Fruit fly (Drosophila melanogaster) whole organism, embryonic: ENCODE data around the gene CG43693.

ENCODE experiments used
- Atf6 ChIP-seq: fragments of 200-800 bp; sonication (Bioruptor generic); IDR thresholded peaks from 2 replicates; pipeline ENCODE4 v1.3.6; 2022; ENCODE audit warnings: missing biosample characterization, missing genetic modification characterization
- Bdp1 ChIP-seq: fragments of 200-800 bp; sonication (Bioruptor generic); optimal IDR thresholded peaks from 3 replicates; lab custom pipeline; 2016; ENCODE audit warnings: missing biosample characterization, missing genetic modification characterization
- C15 ChIP-seq: fragments of 200-800 bp; sonication (Bioruptor generic); IDR thresholded peaks from 3 replicates; pipeline ENCODE4 v1.3.6; 2022; ENCODE audit warnings: missing biosample characterization, missing genetic modification characterization
- CG10147 ChIP-seq: fragments of 200-800 bp; sonication (Bioruptor generic); optimal IDR thresholded peaks from 2 replicates; lab custom pipeline; 2019; ENCODE audit warnings: missing biosample characterization, mild to moderate bottlenecking, missing genetic modification characterization, moderate library complexity
- CG11695 ChIP-seq: fragments of 200-800 bp; sonication (Bioruptor generic); IDR thresholded peaks from 3 replicates; pipeline ENCODE4 v1.3.6; 2022; ENCODE audit warnings: missing biosample characterization, missing genetic modification characterization
- CG13775 ChIP-seq: fragments of 200-800 bp; sonication (Bioruptor generic); optimal IDR thresholded peaks from 3 replicates; lab custom pipeline; 2017; ENCODE audit warnings: missing biosample characterization, mild to moderate bottlenecking, missing genetic modification characterization
- CG14014 ChIP-seq: fragments of 200-800 bp; sonication (Bioruptor generic); IDR thresholded peaks from 2 replicates; pipeline ENCODE4 v1.3.6; 2022; ENCODE audit warnings: missing biosample characterization, missing genetic modification characterization
- CG15601 ChIP-seq: fragments of 200-800 bp; sonication (Bioruptor generic); optimal IDR thresholded peaks from 3 replicates; lab custom pipeline; 2019; ENCODE audit warnings: missing biosample characterization, mild to moderate bottlenecking, missing genetic modification characterization, moderate library complexity
- CG17359 ChIP-seq: fragments of 200-800 bp; sonication (Bioruptor generic); optimal IDR thresholded peaks from 3 replicates; lab custom pipeline; 2018; ENCODE audit warnings: missing biosample characterization, mild to moderate bottlenecking, missing genetic modification characterization, moderate library complexity
- CG18619 ChIP-seq: fragments of 200-800 bp; sonication (Bioruptor generic); optimal IDR thresholded peaks from 3 replicates; lab custom pipeline; 2017; ENCODE audit warnings: missing biosample characterization, mild to moderate bottlenecking, missing genetic modification characterization
- CG2116 ChIP-seq: fragments of 200-800 bp; sonication (Bioruptor generic); optimal IDR thresholded peaks from 3 replicates; lab custom pipeline; 2018; ENCODE audit warnings: missing biosample characterization, mild to moderate bottlenecking, missing genetic modification characterization
- CG2678 ChIP-seq: fragments of 200-800 bp; sonication (Bioruptor generic); optimal IDR thresholded peaks from 3 replicates; lab custom pipeline; 2019; ENCODE audit warnings: missing biosample characterization, mild to moderate bottlenecking, missing genetic modification characterization, moderate library complexity
- CG2875 ChIP-seq: fragments of 200-800 bp; sonication (Bioruptor generic); optimal IDR thresholded peaks from 2 replicates; lab custom pipeline; 2017; ENCODE audit warnings: missing biosample characterization, mild to moderate bottlenecking, missing genetic modification characterization, missing genetic modification reagents
- CG30403 ChIP-seq: fragments of 200-800 bp; sonication (Bioruptor generic); optimal IDR thresholded peaks from 3 replicates; lab custom pipeline; 2016; ENCODE audit warnings: missing biosample characterization, missing genetic modification characterization
- CG32532 ChIP-seq: fragments of 200-800 bp; sonication (Bioruptor generic); IDR thresholded peaks from 2 replicates; pipeline ENCODE4 v1.3.6; 2022; ENCODE audit warnings: missing biosample characterization, missing genetic modification characterization
- CG32772 ChIP-seq: fragments of 200-800 bp; sonication (Bioruptor generic); IDR thresholded peaks from 2 replicates; pipeline ENCODE4 v1.3.6; 2022; ENCODE audit warnings: missing biosample characterization, missing genetic modification characterization
- CG34422 ChIP-seq: fragments of 200-800 bp; sonication (Bioruptor generic); IDR thresholded peaks from 3 replicates; pipeline ENCODE4 v1.3.6; 2022; ENCODE audit warnings: missing biosample characterization, missing genetic modification characterization
- CG4854 ChIP-seq: fragments of 200-800 bp; sonication (Bioruptor generic); optimal IDR thresholded peaks from 2 replicates; lab custom pipeline; 2016; ENCODE audit warnings: missing biosample characterization, missing genetic modification characterization, inconsistent platforms
- CG8281 ChIP-seq: fragments of 200-800 bp; sonication (Bioruptor generic); optimal IDR thresholded peaks from 2 replicates; lab custom pipeline; 2018; ENCODE audit warnings: missing biosample characterization, mild to moderate bottlenecking, missing genetic modification characterization, moderate library complexity
- CG9215 ChIP-seq: fragments of 200-800 bp; sonication (Bioruptor generic); IDR thresholded peaks from 2 replicates; pipeline ENCODE4 v1.3.6; 2022; ENCODE audit warnings: missing biosample characterization, missing genetic modification characterization
- CG9609 ChIP-seq: fragments of 200-800 bp; sonication (Bioruptor generic); optimal IDR thresholded peaks from 3 replicates; lab custom pipeline; 2016; ENCODE audit warnings: missing biosample characterization, missing genetic modification characterization
- CG9727 ChIP-seq: fragments of 200-800 bp; sonication (Bioruptor generic); optimal IDR thresholded peaks from 3 replicates; lab custom pipeline; 2017; ENCODE audit warnings: missing biosample characterization, mild to moderate bottlenecking, missing genetic modification characterization
- CG9817 ChIP-seq: fragments of 200-800 bp; sonication (Bioruptor generic); optimal IDR thresholded peaks from 2 replicates; lab custom pipeline; 2018; ENCODE audit warnings: missing biosample characterization, mild to moderate bottlenecking, missing genetic modification characterization, moderate library complexity
- CkIIα-i1 ChIP-seq: fragments of 200-800 bp; sonication (Bioruptor generic); IDR thresholded peaks from 2 replicates; pipeline ENCODE4 v1.3.6; 2022; ENCODE audit warnings: missing biosample characterization, missing genetic modification characterization
- CoRest ChIP-seq: fragments of 200-800 bp; sonication (Bioruptor generic); optimal IDR thresholded peaks from 3 replicates; lab custom pipeline; 2018; ENCODE audit warnings: missing biosample characterization, mild to moderate bottlenecking, missing genetic modification characterization, moderate library complexity
- D19A ChIP-seq: fragments of 200-800 bp; optimal IDR thresholded peaks from 3 replicates; lab custom pipeline; 2019; ENCODE audit warnings: missing biosample characterization, mild to moderate bottlenecking, missing genetic modification characterization, moderate library complexity
- Dip3 ChIP-seq: fragments of 200-800 bp; sonication (Bioruptor generic); optimal IDR thresholded peaks from 3 replicates; lab custom pipeline; 2016; ENCODE audit warnings: missing biosample characterization, missing genetic modification characterization
- Doc2 ChIP-seq: fragments of 200-800 bp; sonication (Bioruptor generic); IDR thresholded peaks from 2 replicates; pipeline ENCODE4 v1.3.6; 2022; ENCODE audit warnings: missing biosample characterization, missing genetic modification characterization
- Fer1 ChIP-seq: fragments of 200-800 bp; sonication (Bioruptor generic); optimal IDR thresholded peaks from 2 replicates; lab custom pipeline; 2017; ENCODE audit warnings: missing biosample characterization, mild to moderate bottlenecking, missing genetic modification characterization
- Gsc ChIP-seq: fragments of 200-800 bp; sonication (Bioruptor generic); IDR thresholded peaks from 2 replicates; pipeline ENCODE4 v1.3.6; 2022; ENCODE audit warnings: missing biosample characterization, missing genetic modification characterization
- HHEX ChIP-seq: fragments of 200-800 bp; sonication (Bioruptor generic); optimal IDR thresholded peaks from 3 replicates; lab custom pipeline; 2017; ENCODE audit warnings: missing biosample characterization, mild to moderate bottlenecking, missing genetic modification characterization, missing genetic modification reagents
- Hey ChIP-seq: fragments of 200-800 bp; sonication (Bioruptor generic); optimal IDR thresholded peaks from 3 replicates; lab custom pipeline; 2018; ENCODE audit warnings: missing biosample characterization, mild to moderate bottlenecking, missing genetic modification characterization
- Hr78 ChIP-seq, 2 experiments: fragments of 200-800 bp in 1 of 2; fragments of >200 bp in 1 of 2; sonication (Bioruptor generic) in 1 of 2; optimal IDR thresholded peaks; 2 replicates each; lab custom pipeline; 2017 to 2019; ENCODE audit warnings: missing biosample characterization in 2 of 2, missing genetic modification characterization in 2 of 2, mild to moderate bottlenecking in 1 of 2, moderate library complexity in 1 of 2
- Hsf ChIP-seq: fragments of 200-800 bp; sonication (Bioruptor generic); optimal IDR thresholded peaks from 3 replicates; lab custom pipeline; 2016; ENCODE audit warnings: missing biosample characterization, missing genetic modification characterization
- Lim3 ChIP-seq: fragments of 200-800 bp; sonication (Bioruptor generic); IDR thresholded peaks from 2 replicates; pipeline ENCODE4 v1.3.6; 2022; ENCODE audit warnings: missing biosample characterization, missing genetic modification characterization
- Med ChIP-seq: fragments of 200-800 bp; sonication (Bioruptor generic); peaks from one replicate; lab custom pipeline; 2016; ENCODE audit warnings: missing biosample characterization, missing genetic modification characterization, mild to moderate bottlenecking, inconsistent platforms, moderate library complexity
- Neu2 ChIP-seq: fragments of 200-800 bp; sonication (Bioruptor generic); optimal IDR thresholded peaks from 3 replicates; lab custom pipeline; 2016; ENCODE audit warnings: missing biosample characterization, missing genetic modification characterization, borderline replicate concordance
- bab2 ChIP-seq: fragments of 200-800 bp; sonication (Bioruptor generic); optimal IDR thresholded peaks from 2 replicates; lab custom pipeline; 2016; ENCODE audit warnings: missing biosample characterization, missing genetic modification characterization
- bcd ChIP-seq: fragments of 200-800 bp; sonication (Bioruptor generic); optimal IDR thresholded peaks from 2 replicates; lab custom pipeline; 2017; ENCODE audit warnings: missing biosample characterization, mild to moderate bottlenecking, missing genetic modification characterization
- ci ChIP-seq: fragments of 200-800 bp; sonication (Bioruptor generic); IDR thresholded peaks from 3 replicates; pipeline ENCODE4 v1.3.6; 2022; ENCODE audit warnings: missing biosample characterization, missing genetic modification characterization
- crol ChIP-seq: fragments of 200-800 bp; sonication (Bioruptor generic); IDR thresholded peaks from 2 replicates; pipeline ENCODE4 v1.3.6; 2022; ENCODE audit warnings: missing biosample characterization, missing genetic modification characterization
- dati ChIP-seq: fragments of 200-800 bp; sonication (Bioruptor generic); IDR thresholded peaks from 2 replicates; pipeline ENCODE4 v1.3.6; 2022; ENCODE audit warnings: missing biosample characterization, missing genetic modification characterization
- eve ChIP-seq, 2 experiments: fragments of >200 bp; optimal IDR thresholded peaks; 2 replicates each; lab custom pipeline; 2017; ENCODE audit warnings: missing biosample characterization in 2 of 2, missing genetic modification characterization in 2 of 2
- eyg ChIP-seq: fragments of 200-800 bp; sonication (Bioruptor generic); optimal IDR thresholded peaks from 3 replicates; lab custom pipeline; 2016; ENCODE audit warnings: missing biosample characterization, missing genetic modification characterization
- ftz-f1 ChIP-seq: fragments of 200-800 bp; sonication (Bioruptor generic); optimal IDR thresholded peaks from 2 replicates; lab custom pipeline; 2016; ENCODE audit warnings: missing biosample characterization, missing genetic modification characterization
- gro ChIP-seq: fragments of 200-800 bp; sonication (Bioruptor generic); optimal IDR thresholded peaks from 2 replicates; lab custom pipeline; 2016; ENCODE audit warnings: missing biosample characterization, missing genetic modification characterization
- gsb ChIP-seq: fragments of 200-800 bp; sonication (Bioruptor generic); IDR thresholded peaks from 2 replicates; pipeline ENCODE4 v1.3.6; 2022; ENCODE audit warnings: missing biosample characterization, missing genetic modification characterization
- ken ChIP-seq: fragments of 200-800 bp; sonication (Bioruptor generic); IDR thresholded peaks from 3 replicates; pipeline ENCODE4 v1.3.6; 2022; ENCODE audit warnings: missing biosample characterization, missing genetic modification characterization
- lbe ChIP-seq: fragments of 200-800 bp; sonication (Bioruptor generic); optimal IDR thresholded peaks from 2 replicates; lab custom pipeline; 2016; ENCODE audit warnings: missing biosample characterization, mild to moderate bottlenecking, missing genetic modification characterization
- ranshi ChIP-seq: fragments of 200-800 bp; sonication (Bioruptor generic); IDR thresholded peaks from 2 replicates; pipeline ENCODE4 v1.3.6; 2022; ENCODE audit warnings: missing biosample characterization, missing genetic modification characterization
- tgo ChIP-seq: fragments of 200-800 bp; sonication (Bioruptor generic); IDR thresholded peaks from 3 replicates; pipeline ENCODE4 v1.3.6; 2022; ENCODE audit warnings: missing biosample characterization, missing genetic modification characterization
- twi ChIP-seq: fragments of 200-800 bp; optimal IDR thresholded peaks from 2 replicates; lab custom pipeline; 2019; ENCODE audit warnings: missing biosample characterization, mild to moderate bottlenecking, missing genetic modification characterization, moderate library complexity
- vvl ChIP-seq: fragments of 200-800 bp; sonication (Bioruptor generic); IDR thresholded peaks from 2 replicates; pipeline ENCODE4 v1.3.6; 2022; ENCODE audit warnings: missing biosample characterization, missing genetic modification characterization

Gene CG43693

DNA sequence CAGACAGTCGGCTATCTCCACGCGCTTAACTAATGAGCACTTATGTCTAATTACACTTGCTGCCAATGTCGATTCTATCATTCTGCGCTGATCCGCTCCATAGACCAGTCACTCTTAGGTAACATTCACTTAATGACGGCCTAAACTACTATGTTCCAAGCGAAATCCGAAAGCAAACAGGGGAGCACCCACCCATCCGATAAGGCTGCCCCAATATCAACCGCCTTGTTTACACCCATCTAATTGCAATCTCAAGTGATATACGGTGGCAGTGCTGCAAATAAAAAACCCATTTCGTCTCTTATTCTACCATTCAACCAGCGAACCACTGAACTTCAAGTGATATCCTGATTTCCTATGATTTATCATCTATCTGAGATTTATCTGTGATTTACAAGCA lies 1.8 kb downstream of the CG43693 start (continued):
- TF ChIP-seq ranshi (GFP tag; lab: Robert Waterston, UW) (no peak), Hey (tag; lab: Kevin White, UChicago) (peak; percentile 64), CG15601 (tag; lab: Kevin White, UChicago) (no peak), Doc2 (GFP tag; lab: Robert Waterston, UW) (no peak), CG34422 (GFP tag; lab: Robert Waterston, UW) (no peak), CG30403 (GFP tag; lab: Kevin White, UChicago) (no peak), ken (no peak), CG9215 (GFP tag; lab: Robert Waterston, UW) (no peak), twi (tag; lab: Kevin White, UChicago) (no peak), dati (GFP tag; lab: Robert Waterston, UW) (no peak), Dip3 (no peak), Med (GFP tag; lab: Kevin White, UChicago) (peak; percentile 42), Hsf (GFP tag; lab: Kevin White, UChicago) (no peak), Neu2 (GFP tag; lab: Kevin White, UChicago) (no peak), HHEX (GFP tag; lab: Kevin White, UChicago) (peak; percentile 70), vvl (GFP tag; lab: Robert Waterston, UW) (no peak), Gsc (GFP tag; lab: Robert Waterston, UW) (no peak), gro (GFP tag; lab: Kevin White, UChicago) (peak; percentile 55), CG9609 (GFP tag; lab: Kevin White, UChicago) (no peak), CG32532 (GFP tag; lab: Robert Waterston, UW) (no peak), CG9727 (GFP tag; lab: Kevin White, UChicago) (no peak), CG2116 (GFP tag; lab: Kevin White, UChicago) (no peak), CG10147 (GFP tag; lab: Kevin White, UChicago) (no peak), bcd (GFP tag; lab: Kevin White, UChicago) (no peak), C15 (GFP tag; lab: Robert Waterston, UW) (no peak), eve (GFP tag; optimal IDR thresholded peaks at IDR 0.05; lab: Kevin White, UChicago) (no peak), lbe (GFP tag; lab: Kevin White, UChicago) (no peak), Hr78 (GFP tag; optimal IDR thresholded peaks at IDR 0.05; lab: Kevin White, UChicago) (no peak), bab2 (no peak), Bdp1 (no peak), eyg (GFP tag; lab: Kevin White, UChicago) (peak; percentile 4), Lim3 (GFP tag; lab: Robert Waterston, UW) (no peak), CG9817 (tag; lab: Kevin White, UChicago) (no peak), CG2875 (GFP tag; lab: Kevin White, UChicago) (no peak), CG8281 (tag; lab: Kevin White, UChicago) (no peak), CG18619 (no peak), CkIIα-i1 (GFP tag; lab: Robert Waterston, UW) (no peak), CG32772 (GFP tag; lab: Robert Waterston, UW) (no peak), Atf6 (peak; percentile 43; the same call in 1 of the 2 replicates), ftz-f1 (GFP tag; lab: Kevin White, UChicago) (no peak), tgo (GFP tag; lab: Robert Waterston, UW) (no peak), CG13775 (no peak), Fer1 (GFP tag; lab: Kevin White, UChicago) (peak; percentile 86), CG17359 (peak; percentile 24), ci (GFP tag; lab: Robert Waterston, UW) (peak; percentile 36; the same call in 1 of the 3 replicates), gsb (GFP tag; lab: Robert Waterston, UW) (no peak), CG14014 (GFP tag; lab: Robert Waterston, UW) (peak; percentile 13; the same call in 1 of the 2 replicates), crol (GFP tag; lab: Robert Waterston, UW) (no peak), CoRest (tag; lab: Kevin White, UChicago) (no peak), CG11695 (GFP tag; lab: Robert Waterston, UW) (no peak), D19A (tag; lab: Kevin White, UChicago) (no peak), CG2678 (tag; lab: Kevin White, UChicago) (peak; percentile 59), CG4854 (GFP tag; lab: Kevin White, UChicago) (no peak)
